Worm (Caenorhabditis elegans) whole organism, late embryonic: ENCODE results near the gene R08C7.5.
A peak's percentile ranks its signal among the peaks of the same experiment; 100 is the strongest.

ENCODE experiments used
- C38D4.7 ChIP-seq: fragments of 200-800 bp; sonication (Bioruptor generic); optimal IDR thresholded peaks from 2 replicates; lab custom pipeline; 2018; ENCODE audit warnings: mild to moderate bottlenecking, missing genetic modification characterization, moderate library complexity, missing compliant biosample characterization
- F13H6.1 ChIP-seq: sonication (generic microtip); optimal IDR thresholded peaks from 2 replicates; lab custom pipeline; 2016; ENCODE audit warnings: missing genetic modification characterization, missing compliant biosample characterization
- K09A11.1 ChIP-seq: sonication (generic microtip); optimal IDR thresholded peaks from 2 replicates; lab custom pipeline; 2017; ENCODE audit warnings: antibody characterized with exemption, mild to moderate bottlenecking, missing genetic modification characterization, missing compliant biosample characterization; ENCODE audit not compliant: insufficient read depth
- T23F11.4 ChIP-seq: fragments of 200-800 bp; sonication (Bioruptor generic); optimal IDR thresholded peaks from 2 replicates; lab custom pipeline; 2018; ENCODE audit warnings: mild to moderate bottlenecking, missing genetic modification characterization, missing compliant biosample characterization
- ama-1 ChIP-seq: fragments of 150-350 bp; optimal IDR thresholded peaks from 2 replicates; lab custom pipeline; 2014
- ceh-18 ChIP-seq: sonication (generic microtip); optimal IDR thresholded peaks from 2 replicates; lab custom pipeline; 2016; ENCODE audit warnings: missing genetic modification characterization, missing compliant biosample characterization
- ceh-19 ChIP-seq: fragments of 200-800 bp; sonication (Bioruptor generic); optimal IDR thresholded peaks from 2 replicates; lab custom pipeline; 2018; ENCODE audit warnings: mild to moderate bottlenecking, missing genetic modification characterization, missing compliant biosample characterization
- ceh-2 ChIP-seq: sonication (generic microtip); optimal IDR thresholded peaks from 2 replicates; lab custom pipeline; 2016; ENCODE audit warnings: missing genotype, missing genetic modification characterization, missing compliant biosample characterization
- ceh-22 ChIP-seq: sonication (generic microtip); optimal IDR thresholded peaks from 2 replicates; lab custom pipeline; 2017; ENCODE audit warnings: missing biosample characterization, missing genetic modification characterization
- ceh-30 ChIP-seq: fragments of 150-350 bp; optimal IDR thresholded peaks from 2 replicates; lab custom pipeline; 2014; ENCODE audit warnings: missing biosample characterization, missing genetic modification characterization
- ceh-31 ChIP-seq: sonication (generic microtip); optimal IDR thresholded peaks from 2 replicates; lab custom pipeline; 2016; ENCODE audit warnings: missing genetic modification characterization, missing compliant biosample characterization
- ceh-34 ChIP-seq: sonication (generic microtip); optimal IDR thresholded peaks from 2 replicates; lab custom pipeline; 2016; ENCODE audit warnings: mild to moderate bottlenecking, missing genetic modification characterization, missing compliant biosample characterization
- ceh-45 ChIP-seq: fragments of 200-800 bp; sonication (Bioruptor generic); IDR thresholded peaks from 2 replicates; pipeline ENCODE4 v1.3.6; 2022; ENCODE audit warnings: missing genetic modification reagents, missing genetic modification characterization, missing compliant biosample characterization
- ceh-9 ChIP-seq: sonication (generic microtip); optimal IDR thresholded peaks from 2 replicates; lab custom pipeline; 2016; ENCODE audit warnings: mild to moderate bottlenecking, missing genetic modification characterization, inconsistent platforms, missing compliant biosample characterization
- che-1 ChIP-seq: sonication (generic microtip); optimal IDR thresholded peaks from 2 replicates; lab custom pipeline; 2016; ENCODE audit warnings: mild to moderate bottlenecking, missing genetic modification characterization, missing compliant biosample characterization
- dmd-4 ChIP-seq: sonication (generic microtip); optimal IDR thresholded peaks from 2 replicates; lab custom pipeline; 2016; ENCODE audit warnings: borderline replicate concordance, missing genetic modification characterization, missing compliant biosample characterization
- dve-1 ChIP-seq: sonication (generic microtip); optimal IDR thresholded peaks from 2 replicates; lab custom pipeline; 2017; ENCODE audit warnings: antibody characterized with exemption, mild to moderate bottlenecking, missing genetic modification characterization, missing compliant biosample characterization
- elt-2 ChIP-seq: sonication (generic microtip); optimal IDR thresholded peaks from 2 replicates; lab custom pipeline; 2016; ENCODE audit warnings: missing genetic modification reagents, missing genetic modification characterization, missing compliant biosample characterization
- elt-4 ChIP-seq: sonication (generic microtip); optimal IDR thresholded peaks from 2 replicates; lab custom pipeline; 2016; ENCODE audit warnings: missing genetic modification characterization, missing compliant biosample characterization
- gmeb-2 ChIP-seq: sonication (generic microtip); optimal IDR thresholded peaks from 2 replicates; lab custom pipeline; 2016; ENCODE audit warnings: missing genetic modification characterization, inconsistent platforms, missing compliant biosample characterization
- hlh-13 ChIP-seq: fragments of 200-800 bp; sonication (Bioruptor generic); optimal IDR thresholded peaks from 2 replicates; lab custom pipeline; 2018; ENCODE audit warnings: mild to moderate bottlenecking, missing genetic modification characterization, missing compliant biosample characterization
- hlh-6 ChIP-seq: sonication (generic microtip); optimal IDR thresholded peaks from 2 replicates; lab custom pipeline; 2016; ENCODE audit warnings: missing genotype, missing genetic modification characterization, missing compliant biosample characterization
- madf-2 ChIP-seq: sonication (generic microtip); optimal IDR thresholded peaks from 2 replicates; lab custom pipeline; 2017; ENCODE audit warnings: missing genetic modification characterization, missing compliant biosample characterization
- mec-3 ChIP-seq: sonication (generic microtip); optimal IDR thresholded peaks from 2 replicates; lab custom pipeline; 2016; ENCODE audit warnings: borderline replicate concordance, missing genetic modification characterization, missing compliant biosample characterization
- nfya-1 ChIP-seq: sonication (generic microtip); optimal IDR thresholded peaks from 2 replicates; lab custom pipeline; 2017; ENCODE audit warnings: missing genetic modification characterization, mild to moderate bottlenecking, missing compliant biosample characterization, antibody characterized with exemption, moderate library complexity
- odd-2 ChIP-seq: sonication (generic microtip); optimal IDR thresholded peaks from 2 replicates; lab custom pipeline; 2017; ENCODE audit warnings: antibody characterized with exemption, mild to moderate bottlenecking, missing genetic modification characterization, missing compliant biosample characterization
- pax-1 ChIP-seq: fragments of 150-350 bp; optimal IDR thresholded peaks from 2 replicates; lab custom pipeline; 2014; ENCODE audit warnings: missing biosample characterization, missing genetic modification characterization
- pha-2 ChIP-seq: sonication (generic microtip); optimal IDR thresholded peaks from 2 replicates; lab custom pipeline; 2017; ENCODE audit warnings: mild to moderate bottlenecking, missing genetic modification characterization, missing compliant biosample characterization
- pha-4 ChIP-seq: fragments of 150-350 bp; optimal IDR thresholded peaks from 2 replicates; lab custom pipeline; 2018; ENCODE audit warnings: missing biosample characterization, missing genetic modification reagents, missing genetic modification characterization
- pros-1 ChIP-seq: fragments of 150-350 bp; optimal IDR thresholded peaks from 2 replicates; lab custom pipeline; 2014; ENCODE audit warnings: missing biosample characterization, missing genetic modification reagents, missing genetic modification characterization
- rnt-1 ChIP-seq: sonication (generic microtip); optimal IDR thresholded peaks from 2 replicates; lab custom pipeline; 2016; ENCODE audit warnings: missing genetic modification characterization, missing compliant biosample characterization
- sdc-2 ChIP-seq: sonication (generic microtip); optimal IDR thresholded peaks from 2 replicates; lab custom pipeline; 2016; ENCODE audit warnings: missing genotype, missing genetic modification characterization, missing compliant biosample characterization
- sox-2 ChIP-seq: fragments of 200-800 bp; sonication (Bioruptor generic); IDR thresholded peaks from 2 replicates; pipeline ENCODE4 v1.3.6; 2022; ENCODE audit warnings: missing genetic modification reagents, missing genetic modification characterization, missing compliant biosample characterization
- ttx-3 ChIP-seq: sonication (generic microtip); optimal IDR thresholded peaks from 2 replicates; lab custom pipeline; 2016; ENCODE audit warnings: missing genetic modification reagents, missing genetic modification characterization, missing compliant biosample characterization
- unc-3 ChIP-seq, 2 experiments: fragments of 200-800 bp in 1 of 2; sonication (Bioruptor generic) in 1 of 2; sonication (generic microtip) in 1 of 2; conservative IDR thresholded peaks in 1 of 2; optimal IDR thresholded peaks in 1 of 2; 2 replicates each; pipeline versions ENCODE4 v1.3.6 to Lab custom; 2016 to 2022; ENCODE audit warnings: missing compliant biosample characterization in 2 of 2, missing genetic modification characterization in 2 of 2, missing genetic modification reagents in 1 of 2
- unc-42 ChIP-seq: sonication (generic microtip); optimal IDR thresholded peaks from 2 replicates; lab custom pipeline; 2016; ENCODE audit warnings: missing genotype, missing genetic modification characterization, missing compliant biosample characterization
- unc-55 ChIP-seq: sonication (generic microtip); optimal IDR thresholded peaks from 2 replicates; lab custom pipeline; 2017; ENCODE audit warnings: missing biosample characterization, missing genetic modification reagents, missing genetic modification characterization
- zip-5 ChIP-seq: sonication (generic microtip); optimal IDR thresholded peaks from 2 replicates; lab custom pipeline; 2016; ENCODE audit warnings: missing genetic modification characterization, missing compliant biosample characterization
- ztf-16 ChIP-seq: sonication (generic microtip); optimal IDR thresholded peaks from 2 replicates; lab custom pipeline; 2017; ENCODE audit warnings: missing genetic modification characterization, missing compliant biosample characterization

The R08C7.5 gene

ce11 chrIV:4395555-4395954 is 34.5 kb upstream of the R08C7.5 start:
- TF ChIP-seq madf-2 (tag; lab: Kevin White, UChicago) = no peak
- TF ChIP-seq pros-1 (tag; lab: Kevin White, UChicago) = no peak
- no peak for TF ChIP-seq ceh-45 (GFP tag; lab: Robert Waterston, UW)
- no peak for TF ChIP-seq unc-3 (GFP tag; conservative IDR thresholded peaks at IDR 0.05; lab: Robert Waterston, UW)
- TF ChIP-seq unc-3 (tag; optimal IDR thresholded peaks at IDR 0.05; lab: Kevin White, UChicago) = no peak
- TF ChIP-seq ceh-30 (tag; lab: Kevin White, UChicago) = no peak
- TF ChIP-seq odd-2 = no peak
- no peak for TF ChIP-seq ceh-2 (tag; lab: Kevin White, UChicago)
- no peak for TF ChIP-seq mec-3 (tag; lab: Kevin White, UChicago)
- TF ChIP-seq ztf-16 (tag; lab: Kevin White, UChicago) = no peak

ce11 chrIV:4396052-4396821 is 33.8 kb upstream of the R08C7.5 start:
- no peak for TF ChIP-seq hlh-13
- TF ChIP-seq ceh-34 (tag; lab: Kevin White, UChicago) = peak; percentile 95

- TF ChIP-seq ceh-30 (tag; lab: Kevin White, UChicago) (no peak), elt-4 (tag; lab: Kevin White, UChicago) (no peak), ceh-19 (GFP tag; lab: Kevin White, UChicago) (no peak), sox-2 (GFP tag; lab: Robert Waterston, UW) (no peak), ama-1 (lab: Kevin White, UChicago) (no peak), nfya-1 (tag; lab: Kevin White, UChicago) (no peak), sdc-2 (tag; lab: Kevin White, UChicago) (no peak), zip-5 (tag; lab: Kevin White, UChicago) (no peak), C38D4.7 (GFP tag; lab: Kevin White, UChicago) (no peak)
Observed at ce11 chrIV:4397111-4397510, 32.9 kb upstream of the R08C7.5 start.

- TF ChIP-seq T23F11.4 = no peak
- no peak for TF ChIP-seq sdc-2 (tag; lab: Kevin White, UChicago)
- peak; percentile 85 for TF ChIP-seq nfya-1 (tag; lab: Kevin White, UChicago)
Observed at ce11 chrIV:4397586-4397985, 32.4 kb upstream of the R08C7.5 start.

- TF ChIP-seq ceh-18 (tag; lab: Kevin White, UChicago) (peak; percentile 2), ceh-45 (GFP tag; lab: Robert Waterston, UW) (no peak), unc-3 (GFP tag; conservative IDR thresholded peaks at IDR 0.05; lab: Robert Waterston, UW) (no peak), unc-3 (tag; optimal IDR thresholded peaks at IDR 0.05; lab: Kevin White, UChicago) (no peak), F13H6.1 (tag; lab: Kevin White, UChicago) (peak; percentile 15), ceh-34 (tag; lab: Kevin White, UChicago) (no peak), T23F11.4 (no peak), sox-2 (GFP tag; lab: Robert Waterston, UW) (no peak), sdc-2 (tag; lab: Kevin White, UChicago) (peak; percentile 5), pha-4 (tag; lab: Kevin White, UChicago) (no peak), unc-55 (GFP tag; lab: Kevin White, UChicago) (peak; percentile 37), dmd-4 (tag; lab: Kevin White, UChicago) (no peak), K09A11.1 (tag; lab: Kevin White, UChicago) (no peak), ttx-3 (tag; lab: Kevin White, UChicago) (no peak), pax-1 (no peak), dve-1 (tag; lab: Kevin White, UChicago) (no peak), nfya-1 (tag; lab: Kevin White, UChicago) (peak; percentile 13), unc-42 (tag; lab: Kevin White, UChicago) (no peak), rnt-1 (tag; lab: Kevin White, UChicago) (peak; percentile 54), ceh-2 (tag; lab: Kevin White, UChicago) (no peak), pros-1 (tag; lab: Kevin White, UChicago) (no peak), gmeb-2 (tag; lab: Kevin White, UChicago) (no peak), elt-2 (peak; percentile 28), che-1 (tag; lab: Kevin White, UChicago) (peak; percentile 19), mec-3 (tag; lab: Kevin White, UChicago) (no peak), hlh-6 (tag; lab: Kevin White, UChicago) (no peak), pha-2 (tag; lab: Kevin White, UChicago) (no peak), ceh-31 (peak; percentile 26), ceh-9 (tag; lab: Kevin White, UChicago) (no peak), ceh-22 (tag; lab: Kevin White, UChicago) (no peak)
Observed at ce11 chrIV:4398420-4398819, 31.6 kb upstream of the R08C7.5 start.
